Fruit fly (Drosophila melanogaster): ENCODE results near the gene Cpr65Az.
"Not testable (repeated sequence)": the region's sequence is repeated elsewhere in the genome, so short reads cannot be mapped to it uniquely, and the experiment has no call there.

Cpr65Az gene

dm6 chr3L:6144769-6145220 lies 15.8 kb upstream of the Cpr65Az start, which contains the start of gene Lcp65Ac:
Gene Lcp65Ac, plus strand, starts transcription at chr3L:6144819.
- TF ChIP-seq Clk (GFP tag; optimal IDR thresholded peaks at IDR 0.05): no peak
- TF ChIP-seq CG12768 (GFP tag; optimal IDR thresholded peaks at IDR 0.05): no peak
- TF ChIP-seq cic (GFP tag; optimal IDR thresholded peaks at IDR 0.05): no peak
- TF ChIP-seq CG1620 (GFP tag; optimal IDR thresholded peaks at IDR 0.05): no peak
- TF ChIP-seq Mnt (GFP tag; optimal IDR thresholded peaks at IDR 0.05): no peak
- TF ChIP-seq Crg-1 (GFP tag; optimal IDR thresholded peaks at IDR 0.05): no peak
- TF ChIP-seq CG14711 (tag; optimal IDR thresholded peaks at IDR 0.05): no peak
- no peak for TF ChIP-seq CG7045 (GFP tag; optimal IDR thresholded peaks at IDR 0.05)
- no peak for TF ChIP-seq CG33017 (tag; optimal IDR thresholded peaks at IDR 0.05)
- TF ChIP-seq kay (GFP tag; ENCODE audit: borderline replicate concordance): no peak
- TF ChIP-seq CG5204 (GFP tag; optimal IDR thresholded peaks at IDR 0.05): no peak
- no peak for TF ChIP-seq CG7101 (tag; optimal IDR thresholded peaks at IDR 0.05)
- TF ChIP-seq cnc (optimal IDR thresholded peaks at IDR 0.05): no peak
- no peak for TF ChIP-seq CG11617 (GFP tag; optimal IDR thresholded peaks at IDR 0.05)
- no peak for TF ChIP-seq Hr96 (GFP tag; optimal IDR thresholded peaks at IDR 0.05)
- TF ChIP-seq pad (GFP tag; optimal IDR thresholded peaks at IDR 0.05): no peak
- no peak for TF ChIP-seq tj (GFP tag; optimal IDR thresholded peaks at IDR 0.05)
- TF ChIP-seq toe (GFP tag; optimal IDR thresholded peaks at IDR 0.05): no peak
- no peak for TF ChIP-seq ovo (GFP tag; optimal IDR thresholded peaks at IDR 0.05)
- no peak for TF ChIP-seq bab1 (GFP tag; optimal IDR thresholded peaks at IDR 0.05)

- TF ChIP-seq pad, CG5204, ovo (GFP tag; optimal IDR thresholded peaks at IDR 0.05): not testable (repeated sequence)
Measured at dm6 chr3L:6146374-6146773, 14.2 kb upstream of the Cpr65Az start, which contains the start of gene Lcp65Ab2. Gene Lcp65Ab2, plus strand, starts transcription at chr3L:6146674.

- TF ChIP-seq Hr96 (GFP tag; optimal IDR thresholded peaks at IDR 0.05); kay (GFP tag; ENCODE audit: borderline replicate concordance); pad (GFP tag; optimal IDR thresholded peaks at IDR 0.05): not testable (repeated sequence)
Measured at dm6 chr3L:6147887-6148286, 12.7 kb upstream of the Cpr65Az start, which contains the start of gene Cpr65Ax1. Gene Cpr65Ax1, minus strand, starts transcription at chr3L:6147987.

- not testable (repeated sequence) for TF ChIP-seq CG7101 (tag; optimal IDR thresholded peaks at IDR 0.05); toe (GFP tag; optimal IDR thresholded peaks at IDR 0.05); CG33017 (tag; optimal IDR thresholded peaks at IDR 0.05)
Measured at dm6 chr3L:6149248-6149647, 11.4 kb upstream of the Cpr65Az start, which contains the start of gene Lcp65Ab1. Gene Lcp65Ab1, plus strand, starts transcription at chr3L:6149548.

- not testable (repeated sequence) for TF ChIP-seq CG7101 (tag; optimal IDR thresholded peaks at IDR 0.05); ovo (GFP tag; optimal IDR thresholded peaks at IDR 0.05); CG33017 (tag; optimal IDR thresholded peaks at IDR 0.05)
Measured at dm6 chr3L:6150757-6151354, 9.8 kb upstream of the Cpr65Az start, which contains the start of the genes Cpr65Ax2 and Lcp65Aa. Gene Cpr65Ax2, minus strand, starts transcription at chr3L:6150857. Gene Lcp65Aa, plus strand, starts transcription at chr3L:6151304.

- TF ChIP-seq CG7101 (tag; optimal IDR thresholded peaks at IDR 0.05) (no peak), CG5204 (GFP tag; optimal IDR thresholded peaks at IDR 0.05) (no peak), toe (GFP tag; optimal IDR thresholded peaks at IDR 0.05) (no peak), CG14711 (tag; optimal IDR thresholded peaks at IDR 0.05) (no peak), CG33017 (tag; optimal IDR thresholded peaks at IDR 0.05) (no peak)
Measured at dm6 chr3L:6152531-6152930, 8.1 kb upstream of the Cpr65Az start, which contains the start of gene Acp65Aa. Gene Acp65Aa, minus strand, starts transcription at chr3L:6152745.

- no peak for TF ChIP-seq tj (GFP tag; optimal IDR thresholded peaks at IDR 0.05)
- no peak for TF ChIP-seq CG7045 (GFP tag; optimal IDR thresholded peaks at IDR 0.05)
- TF ChIP-seq pad (GFP tag; optimal IDR thresholded peaks at IDR 0.05): no peak
- no peak for TF ChIP-seq CG33017 (tag; optimal IDR thresholded peaks at IDR 0.05)
- TF ChIP-seq cic (GFP tag; optimal IDR thresholded peaks at IDR 0.05): no peak
- no peak for TF ChIP-seq ovo (GFP tag; optimal IDR thresholded peaks at IDR 0.05)
- no peak for TF ChIP-seq CG12768 (GFP tag; optimal IDR thresholded peaks at IDR 0.05)
Measured at dm6 chr3L:6154951-6155394, 5.6 kb upstream of the Cpr65Az start.

All from whole organism, adult.